Fruit fly (Drosophila melanogaster) whole organism, embryonic: ENCODE measurements around the gene CG8560.
A peak's percentile ranks its signal among the peaks of the same experiment; 100 is the strongest.

Source experiments
- B-H1 ChIP-seq: fragments of 200-800 bp; sonication (Bioruptor generic); IDR thresholded peaks from 3 replicates; pipeline ENCODE4 v1.3.6; 2022; ENCODE audit warnings: missing biosample characterization, missing genetic modification characterization
- BtbVII ChIP-seq: fragments of 200-800 bp; sonication (Bioruptor generic); optimal IDR thresholded peaks from 3 replicates; lab custom pipeline; 2017; ENCODE audit warnings: missing biosample characterization, mild to moderate bottlenecking, missing genetic modification characterization
- CG10147 ChIP-seq: fragments of 200-800 bp; sonication (Bioruptor generic); optimal IDR thresholded peaks from 2 replicates; lab custom pipeline; 2019; ENCODE audit warnings: missing biosample characterization, mild to moderate bottlenecking, missing genetic modification characterization, moderate library complexity
- CG10543 ChIP-seq: fragments of 200-800 bp; sonication (Bioruptor generic); optimal IDR thresholded peaks from 3 replicates; lab custom pipeline; 2017; ENCODE audit warnings: missing biosample characterization, mild to moderate bottlenecking, missing genetic modification characterization, moderate library complexity
- CG11560 ChIP-seq: fragments of 200-800 bp; sonication (Bioruptor generic); IDR thresholded peaks from 3 replicates; pipeline ENCODE4 v1.3.6; 2022; ENCODE audit warnings: missing biosample characterization, missing genetic modification characterization
- CG1233 ChIP-seq: fragments of 200-800 bp; sonication (Bioruptor generic); optimal IDR thresholded peaks from 4 replicates; lab custom pipeline; 2018; ENCODE audit warnings: missing biosample characterization, mild to moderate bottlenecking, missing genetic modification characterization
- CG13775 ChIP-seq: fragments of 200-800 bp; sonication (Bioruptor generic); optimal IDR thresholded peaks from 3 replicates; lab custom pipeline; 2017; ENCODE audit warnings: missing biosample characterization, mild to moderate bottlenecking, missing genetic modification characterization
- CG15269 ChIP-seq: fragments of 200-800 bp; sonication (Bioruptor generic); optimal IDR thresholded peaks from 2 replicates; lab custom pipeline; 2018; ENCODE audit warnings: missing biosample characterization, mild to moderate bottlenecking, missing genetic modification characterization, moderate library complexity
- CG15601 ChIP-seq: fragments of 200-800 bp; sonication (Bioruptor generic); optimal IDR thresholded peaks from 3 replicates; lab custom pipeline; 2019; ENCODE audit warnings: missing biosample characterization, mild to moderate bottlenecking, missing genetic modification characterization, moderate library complexity
- CG17612 ChIP-seq: fragments of 200-800 bp; sonication (Bioruptor generic); IDR thresholded peaks from 2 replicates; pipeline ENCODE4 v1.3.6; 2022; ENCODE audit warnings: missing biosample characterization, missing genetic modification characterization
- CG1792 ChIP-seq: fragments of 200-800 bp; sonication (Bioruptor generic); optimal IDR thresholded peaks from 2 replicates; lab custom pipeline; 2016; ENCODE audit warnings: missing biosample characterization, missing genetic modification characterization
- CG42726 ChIP-seq: fragments of 200-800 bp; sonication (Bioruptor generic); IDR thresholded peaks from 2 replicates; pipeline ENCODE4 v1.3.6; 2022; ENCODE audit warnings: missing biosample characterization, missing genetic modification characterization; ENCODE audit not compliant: partially characterized antibody
- CG43689 ChIP-seq: fragments of 200-800 bp; sonication (Bioruptor generic); IDR thresholded peaks from 2 replicates; pipeline ENCODE4 v1.3.6; 2022; ENCODE audit warnings: missing biosample characterization, missing genetic modification characterization
- CG6813 ChIP-seq: fragments of 200-800 bp; sonication (Bioruptor generic); optimal IDR thresholded peaks from 2 replicates; lab custom pipeline; 2017; ENCODE audit warnings: missing biosample characterization, missing genetic modification characterization, mild to moderate bottlenecking, moderate library complexity, missing genetic modification reagents
- CG7271 ChIP-seq: fragments of 200-800 bp; sonication (Bioruptor generic); optimal IDR thresholded peaks from 2 replicates; lab custom pipeline; 2018; ENCODE audit warnings: missing biosample characterization, mild to moderate bottlenecking, missing genetic modification characterization, moderate library complexity
- CG8089 ChIP-seq: fragments of 200-800 bp; sonication (Bioruptor generic); optimal IDR thresholded peaks from 3 replicates; lab custom pipeline; 2016; ENCODE audit warnings: missing biosample characterization, missing genetic modification characterization
- CG9727 ChIP-seq: fragments of 200-800 bp; sonication (Bioruptor generic); optimal IDR thresholded peaks from 3 replicates; lab custom pipeline; 2017; ENCODE audit warnings: missing biosample characterization, mild to moderate bottlenecking, missing genetic modification characterization
- E2f2 ChIP-seq: fragments of 200-800 bp; sonication (Bioruptor generic); IDR thresholded peaks from 2 replicates; pipeline ENCODE4 v1.3.6; 2022; ENCODE audit warnings: missing biosample characterization, missing genetic modification characterization
- Eip74EF ChIP-seq, 2 experiments: fragments of 200-800 bp in 1 of 2; fragments of >200 bp in 1 of 2; sonication (Bioruptor generic) in 1 of 2; optimal IDR thresholded peaks; 2 replicates each; lab custom pipeline; 2017 to 2019; ENCODE audit warnings: missing biosample characterization in 2 of 2, missing genetic modification characterization in 2 of 2, mild to moderate bottlenecking in 1 of 2, moderate library complexity in 1 of 2
- H2.0 ChIP-seq: fragments of 200-800 bp; sonication (Bioruptor generic); IDR thresholded peaks from 2 replicates; pipeline ENCODE4 v1.3.6; 2022; ENCODE audit warnings: missing biosample characterization, missing genetic modification characterization
- HLH54F ChIP-seq: fragments of 200-800 bp; sonication (Bioruptor generic); optimal IDR thresholded peaks from 3 replicates; lab custom pipeline; 2016; ENCODE audit warnings: missing biosample characterization, missing genetic modification characterization
- Hand ChIP-seq: fragments of 200-800 bp; sonication (Bioruptor generic); optimal IDR thresholded peaks from 2 replicates; lab custom pipeline; 2017; ENCODE audit warnings: mild to moderate bottlenecking, missing biosample characterization, missing genetic modification reagents, missing genetic modification characterization
- HmgD ChIP-seq: fragments of 200-800 bp; sonication (Bioruptor generic); optimal IDR thresholded peaks from 3 replicates; lab custom pipeline; 2016; ENCODE audit warnings: missing biosample characterization, missing genetic modification characterization
- Mrtf ChIP-seq: fragments of 200-800 bp; sonication (Bioruptor generic); IDR thresholded peaks from 3 replicates; pipeline ENCODE4 v1.3.6; 2022; ENCODE audit warnings: missing biosample characterization, missing genetic modification characterization
- Nf-YC ChIP-seq: fragments of 200-800 bp; optimal IDR thresholded peaks from 3 replicates; lab custom pipeline; 2019; ENCODE audit warnings: missing biosample characterization, mild to moderate bottlenecking, missing genetic modification characterization, moderate library complexity
- PHDP ChIP-seq: fragments of 200-800 bp; sonication (Bioruptor generic); optimal IDR thresholded peaks from 3 replicates; lab custom pipeline; 2018; ENCODE audit warnings: missing biosample characterization, mild to moderate bottlenecking, missing genetic modification characterization, moderate library complexity
- Side ChIP-seq: fragments of 200-800 bp; sonication (Bioruptor generic); optimal IDR thresholded peaks from 2 replicates; lab custom pipeline; 2016; ENCODE audit warnings: missing biosample characterization, missing genetic modification characterization
- Sin3A ChIP-seq: fragments of >200 bp; optimal IDR thresholded peaks from 2 replicates; lab custom pipeline; 2018
- Trl ChIP-seq, 3 experiments: fragments of >200 bp in 2 of 3; fragments of 200-800 bp in 1 of 3; sonication (Bioruptor generic) in 1 of 3; optimal IDR thresholded peaks; 2 replicates in 1 of 3; 3 replicates in 2 of 3; lab custom pipeline; 2016 to 2017; ENCODE audit warnings: missing biosample characterization in 1 of 3, missing genetic modification characterization in 1 of 3
- ac ChIP-seq: fragments of 200-800 bp; sonication (Bioruptor generic); optimal IDR thresholded peaks from 3 replicates; lab custom pipeline; 2017; ENCODE audit warnings: missing biosample characterization, mild to moderate bottlenecking, missing genetic modification characterization
- amos ChIP-seq: fragments of 200-800 bp; sonication (Bioruptor generic); IDR thresholded peaks from 2 replicates; pipeline ENCODE4 v1.3.6; 2022; ENCODE audit warnings: missing biosample characterization, missing genetic modification characterization; ENCODE audit not compliant: partially characterized antibody
- br ChIP-seq: fragments of >200 bp; optimal IDR thresholded peaks from 2 replicates; lab custom pipeline; 2017
- eve ChIP-seq, 2 experiments: fragments of >200 bp; optimal IDR thresholded peaks; 2 replicates each; lab custom pipeline; 2017; ENCODE audit warnings: missing biosample characterization in 2 of 2, missing genetic modification characterization in 2 of 2
- gcm ChIP-seq: fragments of 200-800 bp; sonication (Bioruptor generic); optimal IDR thresholded peaks from 2 replicates; lab custom pipeline; 2019; ENCODE audit warnings: missing biosample characterization, mild to moderate bottlenecking, missing genetic modification characterization, moderate library complexity
- grn ChIP-seq: fragments of 200-800 bp; sonication (Bioruptor generic); optimal IDR thresholded peaks from 3 replicates; lab custom pipeline; 2017; ENCODE audit warnings: missing biosample characterization, missing genetic modification characterization
- ham ChIP-seq: fragments of 200-800 bp; sonication (Bioruptor generic); IDR thresholded peaks from 2 replicates; pipeline ENCODE4 v1.3.6; 2022; ENCODE audit warnings: missing biosample characterization, missing genetic modification characterization
- hth ChIP-seq: fragments of >200 bp; optimal IDR thresholded peaks from 2 replicates; lab custom pipeline; 2017; ENCODE audit warnings: inconsistent platforms
- jumu ChIP-seq: fragments of 200-800 bp; sonication (Bioruptor generic); optimal IDR thresholded peaks from 3 replicates; lab custom pipeline; 2016; ENCODE audit warnings: missing biosample characterization, missing genetic modification characterization
- nerfin-2 ChIP-seq: fragments of 200-800 bp; sonication (Bioruptor generic); IDR thresholded peaks from 2 replicates; pipeline ENCODE4 v1.3.6; 2022; ENCODE audit warnings: missing biosample characterization, missing genetic modification characterization; ENCODE audit not compliant: partially characterized antibody
- otp ChIP-seq: fragments of 200-800 bp; sonication (Bioruptor generic); IDR thresholded peaks from 3 replicates; pipeline ENCODE4, ENCODE4 v1.3.6; 2022; ENCODE audit warnings: missing biosample characterization, missing genetic modification characterization
- pho ChIP-seq: fragments of 200-800 bp; sonication (Bioruptor generic); optimal IDR thresholded peaks from 2 replicates; lab custom pipeline; 2016; ENCODE audit warnings: missing biosample characterization, missing genetic modification characterization
- phol ChIP-seq: fragments of 200-800 bp; sonication (Bioruptor generic); optimal IDR thresholded peaks from 3 replicates; lab custom pipeline; 2018; ENCODE audit warnings: missing biosample characterization, mild to moderate bottlenecking, missing genetic modification characterization, moderate library complexity
- pros ChIP-seq: fragments of 200-800 bp; sonication (Bioruptor generic); optimal IDR thresholded peaks from 3 replicates; lab custom pipeline; 2019; ENCODE audit warnings: missing biosample characterization, mild to moderate bottlenecking, missing genetic modification characterization, moderate library complexity
- ro ChIP-seq: fragments of 200-800 bp; sonication (Bioruptor generic); IDR thresholded peaks from 2 replicates; pipeline ENCODE4 v1.3.6; 2022; ENCODE audit warnings: missing biosample characterization, missing genetic modification characterization
- row ChIP-seq: fragments of 200-800 bp; sonication (Bioruptor generic); IDR thresholded peaks from 3 replicates; pipeline ENCODE4 v1.3.6; 2022; ENCODE audit warnings: missing biosample characterization, missing genetic modification characterization
- run ChIP-seq: fragments of 200-800 bp; sonication (Bioruptor generic); optimal IDR thresholded peaks from 3 replicates; lab custom pipeline; 2018; ENCODE audit warnings: missing biosample characterization, mild to moderate bottlenecking, missing genetic modification characterization
- schlank ChIP-seq: fragments of 200-800 bp; sonication (Bioruptor generic); optimal IDR thresholded peaks from 2 replicates; lab custom pipeline; 2018; ENCODE audit warnings: missing biosample characterization, mild to moderate bottlenecking, missing genetic modification characterization
- sens-2 ChIP-seq: fragments of 200-800 bp; sonication (Bioruptor generic); IDR thresholded peaks from 2 replicates; pipeline ENCODE4 v1.3.6; 2022; ENCODE audit warnings: missing biosample characterization, missing genetic modification characterization
- seq ChIP-seq: fragments of 200-800 bp; sonication (Bioruptor generic); IDR thresholded peaks from 2 replicates; pipeline ENCODE4 v1.3.6; 2022; ENCODE audit warnings: missing biosample characterization, missing genetic modification characterization
- stc ChIP-seq: fragments of 200-800 bp; sonication (Bioruptor generic); IDR thresholded peaks from 2 replicates; pipeline ENCODE4 v1.3.6; 2022; ENCODE audit warnings: missing biosample characterization, missing genetic modification characterization
- z ChIP-seq: fragments of 200-800 bp; sonication (Bioruptor generic); IDR thresholded peaks from 3 replicates; pipeline ENCODE4 v1.3.6; 2022; ENCODE audit warnings: missing biosample characterization, missing genetic modification characterization

The CG8560 gene

DNA sequence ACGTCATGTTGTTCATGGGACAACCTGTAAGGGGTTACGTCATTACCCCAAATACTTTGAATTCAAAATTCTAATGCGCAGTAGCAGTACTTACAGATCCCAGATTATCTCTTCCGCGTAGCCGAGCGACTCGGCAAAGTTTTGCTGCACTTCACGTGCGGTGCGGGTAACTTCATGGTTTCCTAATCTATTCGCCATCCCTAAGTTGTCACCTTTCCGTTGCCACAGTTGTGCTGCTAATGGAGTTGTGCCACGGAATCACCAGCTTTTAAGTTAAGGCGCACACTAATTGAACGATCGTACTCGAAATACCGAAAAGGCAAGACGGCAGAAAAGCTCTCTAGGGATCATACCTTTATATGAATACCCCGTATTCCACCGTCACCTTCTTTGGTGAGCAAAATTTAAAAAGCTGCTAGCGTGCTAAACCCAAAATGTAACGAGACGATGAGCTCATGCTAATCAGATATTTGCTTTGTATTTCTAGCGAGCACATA lies 44.1 kb downstream of the CG8560 start, which contains the start of gene pst (continued):
- TF ChIP-seq ac (GFP tag; lab: Kevin White, UChicago) (no peak), ro (GFP tag; lab: Robert Waterston, UW) (no peak), pros (GFP tag; lab: Kevin White, UChicago) (no peak), eve (GFP tag; optimal IDR thresholded peaks at IDR 0.05; lab: Kevin White, UChicago) (no peak), phol (tag; lab: Kevin White, UChicago) (no peak), Trl (optimal IDR thresholded peaks at IDR 0.05; lab: Kevin White, UChicago) (no peak), Trl (GFP tag; optimal IDR thresholded peaks at IDR 0.05; lab: Kevin White, UChicago) (no peak), otp (GFP tag; lab: Robert Waterston, UW) (peak; percentile 39; the same call in 1 of the 3 replicates), Nf-YC (tag; lab: Kevin White, UChicago) (no peak), Sin3A (lab: Kevin White, UChicago) (no peak), nerfin-2 (GFP tag; lab: Robert Waterston, UW) (no peak), z (GFP tag; lab: Robert Waterston, UW) (no peak), CG15269 (tag; lab: Kevin White, UChicago) (peak; percentile 68), hth (no peak), CG10147 (GFP tag; lab: Kevin White, UChicago) (no peak), row (no peak), amos (GFP tag; lab: Robert Waterston, UW) (peak; percentile 40; the same call in 1 of the 2 replicates), CG6813 (GFP tag; lab: Kevin White, UChicago) (no peak), CG1792 (no peak), seq (GFP tag; lab: Robert Waterston, UW) (no peak; the same call in 1 of the 2 replicates), pho (GFP tag; lab: Kevin White, UChicago) (peak; percentile 30), br (no peak), Mrtf (GFP tag; lab: Robert Waterston, UW) (no peak), CG15601 (tag; lab: Kevin White, UChicago) (no peak), CG13775 (GFP tag; lab: Kevin White, UChicago) (no peak), gcm (GFP tag; lab: Kevin White, UChicago) (no peak), CG17612 (GFP tag; lab: Robert Waterston, UW) (no peak), ham (GFP tag; lab: Robert Waterston, UW) (no peak), sens-2 (GFP tag; lab: Robert Waterston, UW) (peak; percentile 6; the same call in 1 of the 2 replicates), HLH54F (GFP tag; lab: Kevin White, UChicago) (peak; percentile 29), BtbVII (GFP tag; lab: Kevin White, UChicago) (no peak), CG43689 (GFP tag; lab: Robert Waterston, UW) (no peak), jumu (no peak), Hand (GFP tag; lab: Kevin White, UChicago) (peak; percentile 46), E2f2 (GFP tag; lab: Robert Waterston, UW) (peak; percentile 52; the same call in 1 of the 2 replicates), B-H1 (GFP tag; lab: Robert Waterston, UW) (no peak), H2.0 (GFP tag; lab: Robert Waterston, UW) (0 out of 2 replicates have a peak, but pooled peaks have one; percentile 25), CG8089 (GFP tag; lab: Kevin White, UChicago) (no peak), schlank (tag; lab: Kevin White, UChicago) (no peak), run (tag; lab: Kevin White, UChicago) (no peak), Eip74EF (GFP tag; optimal IDR thresholded peaks at IDR 0.05; lab: Kevin White, UChicago) (peak in 1 of 2 experiments; percentile 68), CG11560 (tag; lab: Robert Waterston, UW) (no peak), CG10543 (GFP tag; lab: Kevin White, UChicago) (peak; percentile 59), stc (GFP tag; lab: Robert Waterston, UW) (no peak), grn (GFP tag; lab: Kevin White, UChicago) (no peak), HmgD (GFP tag; lab: Kevin White, UChicago) (peak; percentile 60), PHDP (tag; lab: Kevin White, UChicago) (peak; percentile 40), CG7271 (no peak), CG1233 (GFP tag; lab: Kevin White, UChicago) (no peak), CG42726 (peak; percentile 54; the same call in 1 of the 2 replicates), Side (GFP tag; lab: Kevin White, UChicago) (no peak), CG9727 (GFP tag; lab: Kevin White, UChicago) (peak; percentile 29)
